Worm (Caenorhabditis elegans) whole organism, mixed stage, embryonic: ENCODE results near the gene C01G12.7.
A peak's percentile ranks its signal among the peaks of the same experiment; 100 is the strongest.

Experiments
- bed-3 ChIP-seq: fragments of 200-800 bp; sonication (Bioruptor generic); optimal IDR thresholded peaks from 3 replicates; lab custom pipeline; 2018; ENCODE audit warnings: mild to moderate bottlenecking, missing genetic modification characterization, moderate library complexity, missing compliant biosample characterization
- blmp-1 ChIP-seq: fragments of 150-350 bp; optimal IDR thresholded peaks from 2 replicates; lab custom pipeline; 2014; ENCODE audit warnings: missing biosample characterization, missing genetic modification characterization
- ceh-39 ChIP-seq: fragments of 150-350 bp; optimal IDR thresholded peaks from 2 replicates; lab custom pipeline; 2014; ENCODE audit warnings: missing biosample characterization, missing genetic modification characterization
- ceh-43 ChIP-seq: fragments of 200-800 bp; sonication (Bioruptor generic); optimal IDR thresholded peaks from 2 replicates; lab custom pipeline; 2018; ENCODE audit warnings: mild to moderate bottlenecking, missing genetic modification characterization, moderate library complexity, missing compliant biosample characterization
- ces-1 ChIP-seq: fragments of 150-350 bp; optimal IDR thresholded peaks from 2 replicates; lab custom pipeline; 2014; ENCODE audit warnings: missing biosample characterization, missing genetic modification reagents, missing genetic modification characterization
- cnd-1 ChIP-seq: fragments of 200-800 bp; sonication (Bioruptor generic); optimal IDR thresholded peaks from 2 replicates; lab custom pipeline; 2018; ENCODE audit warnings: mild to moderate bottlenecking, missing genetic modification characterization, missing compliant biosample characterization
- drap-1 ChIP-seq: fragments of 200-800 bp; sonication (Bioruptor generic); optimal IDR thresholded peaks from 3 replicates; lab custom pipeline; 2018; ENCODE audit warnings: mild to moderate bottlenecking, missing genetic modification characterization, missing compliant biosample characterization
- elt-1 ChIP-seq: sonication (generic microtip); optimal IDR thresholded peaks from 2 replicates; lab custom pipeline; 2017; ENCODE audit warnings: missing genetic modification characterization, mild to moderate bottlenecking, missing compliant biosample characterization, antibody characterized with exemption, moderate library complexity, borderline replicate concordance; ENCODE audit not compliant: insufficient read depth
- elt-3 ChIP-seq: fragments of 150-350 bp; optimal IDR thresholded peaks from 2 replicates; lab custom pipeline; 2014; ENCODE audit warnings: missing biosample characterization, missing genetic modification characterization
- flh-1 ChIP-seq: fragments of 200-800 bp; sonication (Bioruptor generic); optimal IDR thresholded peaks from 2 replicates; lab custom pipeline; 2018; ENCODE audit warnings: mild to moderate bottlenecking, missing genetic modification characterization, moderate library complexity, missing compliant biosample characterization
- ham-2 ChIP-seq: fragments of 200-800 bp; sonication (Bioruptor generic); optimal IDR thresholded peaks from 2 replicates; lab custom pipeline; 2018; ENCODE audit warnings: mild to moderate bottlenecking, missing genetic modification characterization, missing compliant biosample characterization
- hlh-1 ChIP-seq: fragments of 150-350 bp; optimal IDR thresholded peaks from 2 replicates; lab custom pipeline; 2014; ENCODE audit warnings: missing biosample characterization, missing genetic modification reagents, missing genetic modification characterization
- lin-13 ChIP-seq: fragments of 150-350 bp; optimal IDR thresholded peaks from 2 replicates; lab custom pipeline; 2014; ENCODE audit warnings: missing biosample characterization, missing genetic modification characterization
- lsy-2 ChIP-seq: fragments of 150-350 bp; optimal IDR thresholded peaks from 2 replicates; lab custom pipeline; 2014; ENCODE audit warnings: missing biosample characterization, missing genetic modification characterization
- mab-5 ChIP-seq: fragments of 150-350 bp; optimal IDR thresholded peaks from 2 replicates; lab custom pipeline; 2014; ENCODE audit warnings: missing biosample characterization, missing genetic modification characterization
- mep-1 ChIP-seq: fragments of 150-350 bp; optimal IDR thresholded peaks from 2 replicates; lab custom pipeline; 2017; ENCODE audit warnings: missing biosample characterization, missing genetic modification reagents, missing genetic modification characterization, inconsistent platforms
- mls-2 ChIP-seq: sonication (generic microtip); optimal IDR thresholded peaks from 2 replicates; lab custom pipeline; 2016; ENCODE audit warnings: mild to moderate bottlenecking, missing genetic modification characterization, moderate library complexity, missing compliant biosample characterization
- nhr-2 ChIP-seq: fragments of 150-350 bp; optimal IDR thresholded peaks from 2 replicates; lab custom pipeline; 2014; ENCODE audit warnings: missing biosample characterization, missing genetic modification characterization
- nhr-237 ChIP-seq: fragments of 150-350 bp; optimal IDR thresholded peaks from 2 replicates; lab custom pipeline; 2014; ENCODE audit warnings: missing biosample characterization, missing genetic modification characterization
- nhr-76 ChIP-seq: sonication (generic microtip); optimal IDR thresholded peaks from 2 replicates; lab custom pipeline; 2017; ENCODE audit warnings: missing biosample characterization, missing genetic modification characterization
- snpc-4 ChIP-seq: fragments of 150-350 bp; optimal IDR thresholded peaks from 2 replicates; lab custom pipeline; 2014; ENCODE audit warnings: missing biosample characterization, missing genetic modification characterization
- sptf-1 ChIP-seq: sonication (generic microtip); optimal IDR thresholded peaks from 2 replicates; lab custom pipeline; 2017; ENCODE audit warnings: mild to moderate bottlenecking, missing genetic modification characterization, moderate library complexity, missing compliant biosample characterization
- unc-120 ChIP-seq: sonication (generic microtip); optimal IDR thresholded peaks from 2 replicates; lab custom pipeline; 2017; ENCODE audit warnings: missing genetic modification characterization, missing compliant biosample characterization; ENCODE audit not compliant: poor library complexity, severe bottlenecking
- unc-39 ChIP-seq: fragments of 150-350 bp; optimal IDR thresholded peaks from 2 replicates; lab custom pipeline; 2014; ENCODE audit warnings: missing biosample characterization, missing genetic modification characterization
- ztf-11 ChIP-seq: fragments of 150-350 bp; optimal IDR thresholded peaks from 2 replicates; lab custom pipeline; 2014; ENCODE audit warnings: missing biosample characterization, missing genetic modification characterization

The C01G12.7 gene

DNA sequence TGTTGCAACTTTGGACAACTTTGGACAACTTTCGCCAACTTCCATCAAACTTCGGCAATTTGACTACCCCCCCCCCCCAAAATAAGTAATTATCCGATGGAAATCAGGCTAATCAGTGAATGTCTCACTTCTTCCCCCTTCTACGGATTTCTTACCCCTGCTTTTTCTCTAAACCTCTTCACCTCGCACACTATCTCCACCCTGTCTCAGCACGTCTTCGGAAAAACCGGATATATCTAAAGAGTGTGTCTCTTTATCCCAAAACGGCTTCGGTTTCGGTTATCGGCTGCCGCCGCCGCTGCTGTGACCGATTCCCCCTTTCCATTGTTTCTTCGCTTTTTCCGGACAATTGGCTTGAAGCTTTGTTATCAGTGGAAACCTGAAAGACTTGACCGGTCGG lies 23.9 kb downstream of the C01G12.7 start:
- peak; percentile 55 for TF ChIP-seq ham-2
- TF ChIP-seq cnd-1 (tag; lab: Kevin White, UChicago): no peak

DNA sequence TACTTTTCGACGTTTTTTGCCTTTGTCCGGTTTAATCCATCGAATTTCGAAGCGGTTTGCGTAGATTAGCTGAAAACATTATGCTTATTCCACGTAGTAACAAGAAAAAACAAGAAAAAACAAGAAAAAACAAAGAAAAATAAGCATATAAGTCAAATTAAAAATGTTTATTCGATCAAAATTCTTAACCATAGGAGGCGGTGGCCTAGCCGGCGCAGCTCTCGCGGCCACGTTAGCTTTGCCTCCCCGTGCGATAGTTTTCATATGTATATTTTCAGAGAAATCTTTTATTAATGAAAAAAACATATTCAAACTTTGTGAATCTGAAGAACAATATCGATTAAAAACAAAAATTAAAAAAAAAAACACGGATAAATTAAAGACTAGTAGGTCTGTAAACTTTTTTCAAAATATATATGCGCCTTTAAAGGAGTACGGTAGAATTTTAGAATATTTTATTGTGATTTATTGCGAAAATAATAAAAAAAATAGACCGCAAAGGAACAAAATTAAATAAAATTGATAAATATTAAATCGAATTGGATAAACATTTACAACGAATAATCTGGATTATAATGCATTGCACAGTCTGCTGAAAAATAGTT lies 27.8 kb downstream of the C01G12.7 start:
- TF ChIP-seq lsy-2 (tag; lab: Kevin White, UChicago): peak; percentile 85

DNA sequence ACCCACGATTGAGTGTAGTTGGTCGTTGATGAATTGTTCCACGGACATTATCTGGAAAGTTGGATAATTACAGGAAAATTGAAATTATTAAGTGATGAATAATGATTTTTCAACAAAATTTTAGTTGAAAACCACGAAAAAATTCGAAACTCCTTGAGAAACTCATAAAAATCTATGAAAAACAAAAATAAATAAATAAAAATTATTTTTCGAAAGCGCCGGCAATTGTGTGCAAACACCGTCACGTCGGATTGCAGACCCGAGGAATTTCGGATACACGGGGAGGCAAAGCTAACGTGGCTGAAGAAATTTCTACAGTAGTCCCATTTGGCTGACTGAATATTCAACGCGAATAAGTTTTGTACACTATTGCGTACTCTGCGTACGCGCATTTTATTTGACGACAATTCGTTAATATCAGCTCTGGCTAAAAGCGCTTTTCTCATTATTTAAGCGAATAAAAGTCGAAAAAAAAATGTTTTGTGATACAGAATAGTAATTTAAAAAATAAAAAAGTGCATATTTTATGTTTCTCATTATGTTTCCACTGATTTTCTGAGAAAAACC lies 30.1 kb downstream of the C01G12.7 start, which contains the start of gene mog-4:
Gene mog-4, minus strand, starts transcription at position 51 of the 567 bp plus-strand sequence.
- TF ChIP-seq lsy-2 (tag; lab: Kevin White, UChicago) (peak; percentile 95), mls-2 (tag; lab: Kevin White, UChicago) (peak; percentile 20), cnd-1 (tag; lab: Kevin White, UChicago) (peak; percentile 20), ces-1 (GFP tag; lab: Kevin White, UChicago) (peak; percentile 71), bed-3 (GFP tag; lab: Kevin White, UChicago) (peak; percentile 1), ham-2 (peak; percentile 76), lin-13 (tag; lab: Kevin White, UChicago) (peak; percentile 46), sptf-1 (tag; lab: Kevin White, UChicago) (peak; percentile 7), nhr-237 (tag; lab: Kevin White, UChicago) (peak; percentile 81), unc-120 (peak; percentile 25), drap-1 (GFP tag; lab: Kevin White, UChicago) (peak; percentile 21), mep-1 (tag; lab: Kevin White, UChicago) (peak; percentile 37), ceh-43 (GFP tag; lab: Kevin White, UChicago) (peak; percentile 8)

DNA sequence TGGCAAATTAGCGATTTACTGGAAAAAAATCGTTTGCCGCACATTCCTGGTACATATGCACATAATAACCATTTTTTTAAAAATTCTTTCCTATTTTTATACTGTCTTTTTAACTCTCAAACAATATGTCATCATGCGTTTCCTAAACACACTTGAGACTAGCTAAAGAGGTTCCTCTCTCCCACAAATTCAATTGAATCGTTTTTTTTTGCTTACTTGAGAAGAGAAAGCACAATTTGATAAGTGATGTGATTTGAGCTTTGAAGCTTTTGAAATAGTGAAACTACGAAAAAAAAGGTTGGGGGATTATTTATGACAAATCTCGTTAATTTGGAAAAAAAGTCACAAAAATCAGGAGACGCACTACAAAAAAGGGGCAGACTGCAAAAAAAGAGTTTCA lies 36.7 kb downstream of the C01G12.7 start:
- TF ChIP-seq ces-1 (GFP tag; lab: Kevin White, UChicago) (peak; percentile 30), snpc-4 (no peak)

- no peak for TF ChIP-seq elt-3 (tag; lab: Kevin White, UChicago)
- no peak for TF ChIP-seq mab-5
- no peak for TF ChIP-seq unc-39
- no peak for TF ChIP-seq flh-1 (GFP tag; lab: Kevin White, UChicago)
Observed at ce11 chrII:14550613-14551012, 41.1 kb downstream of the C01G12.7 start, which contains the start of gene nlp-41. nlp-41 (plus strand) TSS chrII:14550913.

- TF ChIP-seq nhr-76 (tag; lab: Kevin White, UChicago) (no peak), ceh-39 (tag; lab: Kevin White, UChicago) (no peak), bed-3 (GFP tag; lab: Kevin White, UChicago) (no peak), ceh-43 (GFP tag; lab: Kevin White, UChicago) (no peak), hlh-1 (tag; lab: Kevin White, UChicago) (no peak), mep-1 (tag; lab: Kevin White, UChicago) (no peak), elt-3 (tag; lab: Kevin White, UChicago) (no peak), nhr-2 (tag; lab: Kevin White, UChicago) (no peak), ham-2 (no peak), mab-5 (no peak), ztf-11 (tag; lab: Kevin White, UChicago) (no peak)
Observed at ce11 chrII:14548691-14549090, 43.0 kb downstream of the C01G12.7 start, which contains the start of gene gcy-29. gcy-29 (minus strand) TSS chrII:14548791.

ce11 chrII:14540551-14540950 lies 51.1 kb downstream of the C01G12.7 start:
- TF ChIP-seq mab-5 (no peak), elt-1 (no peak), nhr-2 (tag; lab: Kevin White, UChicago) (no peak), sptf-1 (tag; lab: Kevin White, UChicago) (no peak), cnd-1 (tag; lab: Kevin White, UChicago) (no peak), blmp-1 (no peak), flh-1 (GFP tag; lab: Kevin White, UChicago) (no peak), mep-1 (tag; lab: Kevin White, UChicago) (no peak)
